Worm (Caenorhabditis elegans): ENCODE data around the gene Y102F5A.1.
A peak's percentile ranks its signal among the peaks of the same experiment; 100 is the strongest.

The Y102F5A.1 gene

DNA sequence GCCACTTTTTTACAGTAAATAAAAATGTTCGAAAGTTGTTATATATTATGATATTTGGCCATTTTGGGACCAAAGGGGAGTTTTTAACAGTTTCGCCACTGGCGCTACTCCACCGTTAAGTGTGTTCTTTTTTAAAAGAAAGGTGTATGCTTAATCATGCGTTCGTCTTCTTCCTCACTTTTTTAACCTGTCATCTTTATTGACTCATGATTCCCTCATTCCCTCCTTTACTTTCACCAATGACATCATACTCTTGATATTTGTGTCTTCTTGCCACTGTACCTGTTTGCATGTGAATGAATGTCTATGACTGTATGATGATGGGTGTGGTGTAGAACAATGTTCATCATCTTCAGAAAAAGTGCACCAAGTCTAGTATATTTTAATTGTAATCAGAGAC is 6.5 kb upstream of the Y102F5A.1 start (continued):
- no peak for TF ChIP-seq dmd-8 (GFP tag; IDR thresholded peaks at IDR 0.05)
- TF ChIP-seq lim-7 (GFP tag; IDR thresholded peaks at IDR 0.05): peak; percentile 53
- TF ChIP-seq arid-1 (GFP tag; conservative IDR thresholded peaks at IDR 0.05): no peak
- no peak for TF ChIP-seq vab-7 (GFP tag; IDR thresholded peaks at IDR 0.05)
- TF ChIP-seq nhr-111 (GFP tag; optimal IDR thresholded peaks at IDR 0.05): no peak
- no peak for TF ChIP-seq nhr-41 (GFP tag; IDR thresholded peaks at IDR 0.05)
- TF ChIP-seq F49E8.2 (tag; optimal IDR thresholded peaks at IDR 0.05; ENCODE audit: borderline replicate concordance): no peak
- TF ChIP-seq mes-2 (tag; optimal IDR thresholded peaks at IDR 0.05; ENCODE audit: poor library complexity, severe bottlenecking): no peak
- TF ChIP-seq gei-8 (GFP tag; optimal IDR thresholded peaks at IDR 0.05): no peak
- no peak for TF ChIP-seq R02D3.7 (tag; optimal IDR thresholded peaks at IDR 0.05)

DNA sequence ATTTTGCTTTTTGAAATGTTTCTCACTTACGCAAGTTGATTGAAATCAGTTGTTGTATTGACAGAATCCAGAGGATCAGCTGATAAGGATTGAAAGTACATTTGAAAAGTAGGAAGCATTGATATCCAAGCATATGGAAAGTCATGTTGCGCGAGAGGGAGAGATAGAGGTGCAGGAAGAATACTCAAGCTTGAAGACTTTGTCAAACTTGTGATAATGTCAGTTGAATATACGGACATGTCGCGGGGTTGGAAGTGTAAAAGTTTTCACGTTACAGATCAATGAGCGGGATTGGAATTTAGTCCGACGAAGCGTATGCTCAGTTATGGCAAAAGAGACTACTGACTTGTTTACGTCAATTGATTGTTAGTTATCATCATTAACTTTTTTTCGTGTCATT is 14.9 kb downstream of the Y102F5A.1 start, which contains the start of gene ttx-3:
Gene ttx-3 (minus strand): TSS at position 101 of the 400 bp plus-strand sequence.
- TF ChIP-seq snpc-1.2 (GFP tag; IDR thresholded peaks at IDR 0.05) (no peak), snpc-4 (tag; optimal IDR thresholded peaks at IDR 0.05) (no peak), sdz-12 (GFP tag; optimal IDR thresholded peaks at IDR 0.05) (no peak), ceh-62 (tag; optimal IDR thresholded peaks at IDR 0.05) (no peak), cey-2 (tag; optimal IDR thresholded peaks at IDR 0.05; ENCODE audit: borderline replicate concordance, insufficient read depth) (no peak), lin-1 (GFP tag; IDR thresholded peaks at IDR 0.05) (no peak), fkh-10 (GFP tag; optimal IDR thresholded peaks at IDR 0.05) (no peak), saeg-2 (GFP tag; IDR thresholded peaks at IDR 0.05) (no peak), fos-1 (tag; optimal IDR thresholded peaks at IDR 0.05) (no peak), egl-27 (tag; optimal IDR thresholded peaks at IDR 0.05) (no peak)

- TF ChIP-seq unc-62 (GFP tag; optimal IDR thresholded peaks at IDR 0.05 in 1 of 2) (peak in 1 of 2 experiments; percentile 52), unc-62 (tag; optimal IDR thresholded peaks at IDR 0.05) (no peak), set-16 (GFP tag; IDR thresholded peaks at IDR 0.05) (peak; percentile 69; the same call in 1 of the 2 replicates), lin-1 (GFP tag; IDR thresholded peaks at IDR 0.05) (no peak), nhr-25 (tag; optimal IDR thresholded peaks at IDR 0.05; ENCODE audit: borderline replicate concordance, insufficient read depth) (no peak)
These were observed 17.7 kb downstream of the Y102F5A.1 start for ce11 chrX:11766432-11766831.

DNA sequence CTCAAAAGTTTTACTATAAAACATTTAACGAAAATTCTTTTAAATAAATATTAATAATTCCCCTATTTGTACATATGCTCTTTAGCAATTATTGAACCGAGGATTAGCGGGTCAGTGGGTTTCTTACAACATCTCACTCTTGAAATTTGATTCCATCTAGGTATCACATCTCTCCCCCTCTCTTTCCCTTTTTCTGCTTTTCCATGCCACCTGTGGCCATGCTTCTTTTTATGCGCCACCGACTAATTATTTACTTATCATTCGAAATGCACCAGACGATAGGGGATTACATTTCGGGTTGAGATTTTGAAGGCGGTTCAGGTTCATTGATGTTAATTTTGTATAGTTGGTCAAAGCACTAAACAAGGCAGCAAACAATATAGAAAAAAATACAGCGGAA is 18.3 kb downstream of the Y102F5A.1 start:
- TF ChIP-seq duxl-1 (tag; optimal IDR thresholded peaks at IDR 0.05; ENCODE audit: poor library complexity) (no peak), skn-1 (tag; optimal IDR thresholded peaks at IDR 0.05) (no peak), aha-1 (tag) (peak; percentile 55), zip-2 (tag; optimal IDR thresholded peaks at IDR 0.05) (no peak)

DNA sequence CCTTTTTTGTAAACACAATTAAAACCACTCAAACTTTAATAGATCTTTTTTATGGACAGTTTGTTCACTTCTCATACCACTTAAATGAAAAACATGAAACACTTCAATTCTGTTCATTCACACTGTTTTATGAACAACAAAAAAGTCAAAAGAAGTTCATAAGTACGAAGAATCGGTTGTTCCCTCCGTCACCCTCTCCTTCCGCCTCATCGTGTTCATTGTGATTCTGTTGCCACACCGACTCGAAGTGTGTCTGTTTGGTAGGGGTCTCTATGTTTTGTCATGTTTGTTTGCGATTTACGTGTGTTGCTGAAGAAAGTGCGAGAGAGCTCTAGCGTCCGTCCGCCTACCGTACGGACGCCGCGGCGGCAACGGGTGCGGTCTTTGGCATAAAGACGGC is 25.3 kb downstream of the Y102F5A.1 start, which contains the start of gene lact-7:
Gene lact-7 (plus strand): TSS at position 301 of the 400 bp plus-strand sequence.
- TF ChIP-seq set-16 (GFP tag; IDR thresholded peaks at IDR 0.05) (peak; percentile 32; the same call in 1 of the 2 replicates), jun-1 (tag; optimal IDR thresholded peaks at IDR 0.05) (no peak)

- TF ChIP-seq snpc-1.2 (GFP tag; IDR thresholded peaks at IDR 0.05) (peak; percentile 94), lin-15B (tag; optimal IDR thresholded peaks at IDR 0.05) (no peak), nhr-76 (tag; optimal IDR thresholded peaks at IDR 0.05) (no peak), ces-1 (GFP tag; optimal IDR thresholded peaks at IDR 0.05) (peak; percentile 68), snpc-4 (tag; optimal IDR thresholded peaks at IDR 0.05) (no peak), ama-1 (optimal IDR thresholded peaks at IDR 0.05) (no peak), T26A8.4 (GFP tag; IDR thresholded peaks at IDR 0.05) (no peak; the same call in none of the 2 replicates), F37D6.2 (tag; optimal IDR thresholded peaks at IDR 0.05) (peak; percentile 51), daf-8 (GFP tag; IDR thresholded peaks at IDR 0.05) (peak; percentile 79; the same call in 1 of the 2 replicates), Y5F2A.4 (GFP tag; optimal IDR thresholded peaks at IDR 0.05) (peak; percentile 70), dmd-9 (GFP tag; IDR thresholded peaks at IDR 0.05) (peak; percentile 83), rbr-2 (tag; optimal IDR thresholded peaks at IDR 0.05) (peak; percentile 85), unc-39 (tag; optimal IDR thresholded peaks at IDR 0.05) (no peak), ceh-62 (tag; optimal IDR thresholded peaks at IDR 0.05) (no peak), daf-16 (GFP tag; optimal IDR thresholded peaks at IDR 0.05) (peak; percentile 28 to 90), daf-16 (tag; optimal IDR thresholded peaks at IDR 0.05) (peak; percentile 72), cey-2 (tag; optimal IDR thresholded peaks at IDR 0.05; ENCODE audit: borderline replicate concordance, insufficient read depth) (no peak), lin-38 (GFP tag; IDR thresholded peaks at IDR 0.05) (no peak), sdz-12 (GFP tag; optimal IDR thresholded peaks at IDR 0.05) (peak; percentile 86)
These were observed 26.5 kb downstream of the Y102F5A.1 start for ce11 chrX:11757666-11758065.

All from whole organism, L4 larva.